Worm (Caenorhabditis elegans) whole organism, young adult: ENCODE data around the gene npp-25.

Experiments
- F33H1.4 ChIP-seq: fragments of 200-800 bp; sonication (Bioruptor generic); IDR thresholded peaks from 2 replicates; pipeline ENCODE4 v1.3.6; 2022; ENCODE audit warnings: missing genetic modification reagents, missing genetic modification characterization, missing compliant biosample characterization
- ZK185.1 ChIP-seq: sonication (generic microtip); optimal IDR thresholded peaks from 2 replicates; lab custom pipeline; 2016; ENCODE audit warnings: mild to moderate bottlenecking, missing genetic modification characterization, missing compliant biosample characterization; ENCODE audit not compliant: poor library complexity, severe bottlenecking
- ets-4 ChIP-seq: fragments of 200-800 bp; sonication (Bioruptor generic); optimal IDR thresholded peaks from 2 replicates; lab custom pipeline; 2018; ENCODE audit warnings: mild to moderate bottlenecking, missing genetic modification characterization, missing compliant biosample characterization
- him-1 ChIP-seq: sonication (generic microtip); optimal IDR thresholded peaks from 2 replicates; lab custom pipeline; 2016; ENCODE audit warnings: missing genotype, missing genetic modification reagents, missing genetic modification characterization, missing compliant biosample characterization
- hrde-1 ChIP-seq: sonication (generic microtip); optimal IDR thresholded peaks from 2 replicates; lab custom pipeline; 2016; ENCODE audit warnings: missing genetic modification characterization, mild to moderate bottlenecking, missing compliant biosample characterization, moderate library complexity, missing genotype, missing genetic modification reagents, borderline replicate concordance
- nfya-1 ChIP-seq: sonication (generic microtip); optimal IDR thresholded peaks from 2 replicates; lab custom pipeline; 2017; ENCODE audit warnings: antibody characterized with exemption, missing compliant biosample characterization, missing genetic modification characterization, borderline replicate concordance; ENCODE audit not compliant: insufficient read depth
- snpc-3.4 ChIP-seq: sonication (generic microtip); optimal IDR thresholded peaks from 2 replicates; lab custom pipeline; 2017; ENCODE audit warnings: missing genetic modification characterization, mild to moderate bottlenecking, missing compliant biosample characterization, antibody characterized with exemption, moderate library complexity, missing genotype, missing genetic modification reagents
- snpc-4 ChIP-seq, 5 experiments: fragments of 150-350 bp in 1 of 5; sonication (generic microtip) in 4 of 5; optimal IDR thresholded peaks; 2 replicates each; lab custom pipeline; 2014 to 2018; ENCODE audit warnings: missing genetic modification characterization in 5 of 5, missing biosample characterization in 3 of 5, antibody characterized with exemption in 2 of 5, mild to moderate bottlenecking in 2 of 5, missing compliant biosample characterization in 2 of 5, missing genotype in 2 of 5, moderate library complexity in 2 of 5, missing genetic modification reagents in 1 of 5

DNA sequence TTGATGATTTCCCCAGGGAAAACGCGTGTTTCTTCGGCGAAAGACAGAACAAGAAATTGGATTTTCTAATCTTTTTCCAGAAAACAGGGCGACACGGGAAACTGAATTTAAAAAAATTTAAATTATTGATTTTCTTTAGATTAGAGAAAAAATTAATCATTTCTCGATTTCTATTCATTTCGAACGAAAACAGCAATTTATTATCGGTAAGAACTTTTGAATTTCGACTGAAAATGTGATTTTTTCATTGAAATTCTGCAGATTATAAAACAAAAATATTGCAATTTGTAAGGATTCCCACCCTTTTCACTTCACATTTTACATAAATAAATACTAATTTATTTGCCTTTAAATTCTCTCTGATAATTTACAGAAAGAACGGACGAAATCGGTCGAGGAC, 46.6 kb upstream of the npp-25 start, which contains the start of gene bckd-1A:
- no peak for TF ChIP-seq nfya-1 (tag; lab: Kevin White, UChicago)
- no peak for TF ChIP-seq ZK185.1 (tag; lab: Kevin White, UChicago)
- TF ChIP-seq snpc-3.4 = no peak
- no peak for TF ChIP-seq hrde-1 (tag; lab: Kevin White, UChicago)
- no peak for TF ChIP-seq snpc-4 (GFP tag; optimal IDR thresholded peaks at IDR 0.05; lab: Kevin White, UChicago)
- TF ChIP-seq snpc-4 (tag; optimal IDR thresholded peaks at IDR 0.05; lab: Kevin White, UChicago) = no peak
- TF ChIP-seq him-1 (tag; lab: Kevin White, UChicago) = no peak
- TF ChIP-seq ets-4 (GFP tag; lab: Kevin White, UChicago) = no peak
- no peak for TF ChIP-seq F33H1.4
